Worm (Caenorhabditis elegans): ENCODE measurements around the gene F55C10.5.

- no peak for TF ChIP-seq ama-1 (optimal IDR thresholded peaks at IDR 0.05)
- TF ChIP-seq ama-1 (GFP tag; optimal IDR thresholded peaks at IDR 0.05) = no peak
- no peak for TF ChIP-seq zim-3 (tag; optimal IDR thresholded peaks at IDR 0.05)
- no peak for TF ChIP-seq gei-17 (GFP tag; optimal IDR thresholded peaks at IDR 0.05)
- no peak for TF ChIP-seq pha-4 (tag; optimal IDR thresholded peaks at IDR 0.05)
- no peak for TF ChIP-seq snpc-4 (GFP tag; optimal IDR thresholded peaks at IDR 0.05)
- TF ChIP-seq snpc-4 (tag; optimal IDR thresholded peaks at IDR 0.05) = no peak
- no peak for TF ChIP-seq snpc-3.4 (tag; optimal IDR thresholded peaks at IDR 0.05)
- TF ChIP-seq ztf-3 (GFP tag; optimal IDR thresholded peaks at IDR 0.05) = no peak
- TF ChIP-seq unc-62 (GFP tag; optimal IDR thresholded peaks at IDR 0.05) = no peak
- TF ChIP-seq attf-6 (GFP tag; IDR thresholded peaks at IDR 0.05) = no peak
- TF ChIP-seq unc-130 (GFP tag; optimal IDR thresholded peaks at IDR 0.05) = no peak
Measured at ce11 chrV:11375150-11375792, 7.6 kb upstream of the F55C10.5 start, which contains the start of gene cnb-1.

All from whole organism, young adult.